Worm (Caenorhabditis elegans): ENCODE results near the gene T24F1.4.

The T24F1.4 gene

ce11 chrII:11345570-11346029, 31.5 kb upstream of the T24F1.4 start, which contains the start of gene nduf-11:
nduf-11 (minus strand) TSS chrII:11345620.
- peak; percentile 64 for TF ChIP-seq pha-4 (tag; optimal IDR thresholded peaks at IDR 0.05)
- no peak for TF ChIP-seq sem-2 (GFP tag; optimal IDR thresholded peaks at IDR 0.05)
- TF ChIP-seq M03D4.4 (tag; optimal IDR thresholded peaks at IDR 0.05), result peak; percentile 77
- no peak for TF ChIP-seq nhr-2 (tag; optimal IDR thresholded peaks at IDR 0.05)
- no peak for TF ChIP-seq nhr-28 (tag; optimal IDR thresholded peaks at IDR 0.05)
- peak; percentile 86 for TF ChIP-seq mep-1 (tag; optimal IDR thresholded peaks at IDR 0.05)
- no peak for TF ChIP-seq ham-2 (GFP tag; optimal IDR thresholded peaks at IDR 0.05)
- TF ChIP-seq elt-1 (tag; optimal IDR thresholded peaks at IDR 0.05; ENCODE audit: borderline replicate concordance, insufficient read depth), result no peak
- TF ChIP-seq ceh-39 (tag; optimal IDR thresholded peaks at IDR 0.05), result no peak
- no peak for TF ChIP-seq snpc-4 (tag; optimal IDR thresholded peaks at IDR 0.05)
- peak; percentile 15 for TF ChIP-seq unc-120 (tag; optimal IDR thresholded peaks at IDR 0.05; ENCODE audit: poor library complexity, severe bottlenecking)
- TF ChIP-seq hlh-1 (tag; optimal IDR thresholded peaks at IDR 0.05), result peak; percentile 42
- no peak for TF ChIP-seq nhr-76 (tag; optimal IDR thresholded peaks at IDR 0.05)
- no peak for TF ChIP-seq ceh-83 (GFP tag; optimal IDR thresholded peaks at IDR 0.05)
- TF ChIP-seq bed-3 (GFP tag; optimal IDR thresholded peaks at IDR 0.05), result peak; percentile 10
- peak; percentile 63 for TF ChIP-seq ces-1 (GFP tag; optimal IDR thresholded peaks at IDR 0.05)
- TF ChIP-seq tbx-8 (GFP tag; optimal IDR thresholded peaks at IDR 0.05), result no peak
- no peak for TF ChIP-seq mab-5 (tag; optimal IDR thresholded peaks at IDR 0.05)
- no peak for TF ChIP-seq elt-3 (tag; optimal IDR thresholded peaks at IDR 0.05)
- peak; percentile 78 for TF ChIP-seq sptf-1 (tag; optimal IDR thresholded peaks at IDR 0.05)
- peak; percentile 78 for TF ChIP-seq nhr-237 (tag; optimal IDR thresholded peaks at IDR 0.05)
- peak; percentile 3 for TF ChIP-seq unc-62 (GFP tag; optimal IDR thresholded peaks at IDR 0.05)
- TF ChIP-seq blmp-1 (tag; optimal IDR thresholded peaks at IDR 0.05), result no peak
- TF ChIP-seq unc-39 (tag; optimal IDR thresholded peaks at IDR 0.05), result no peak
- TF ChIP-seq mls-2 (tag; optimal IDR thresholded peaks at IDR 0.05), result peak; percentile 36
- TF ChIP-seq ceh-43 (GFP tag; optimal IDR thresholded peaks at IDR 0.05), result peak; percentile 70
- peak; percentile 62 for TF ChIP-seq lin-13 (tag; optimal IDR thresholded peaks at IDR 0.05)
- TF ChIP-seq cnd-1 (tag; optimal IDR thresholded peaks at IDR 0.05), result no peak
- TF ChIP-seq zip-8 (tag; optimal IDR thresholded peaks at IDR 0.05), result no peak
- peak; percentile 86 for TF ChIP-seq lsy-2 (tag; optimal IDR thresholded peaks at IDR 0.05)

DNA sequence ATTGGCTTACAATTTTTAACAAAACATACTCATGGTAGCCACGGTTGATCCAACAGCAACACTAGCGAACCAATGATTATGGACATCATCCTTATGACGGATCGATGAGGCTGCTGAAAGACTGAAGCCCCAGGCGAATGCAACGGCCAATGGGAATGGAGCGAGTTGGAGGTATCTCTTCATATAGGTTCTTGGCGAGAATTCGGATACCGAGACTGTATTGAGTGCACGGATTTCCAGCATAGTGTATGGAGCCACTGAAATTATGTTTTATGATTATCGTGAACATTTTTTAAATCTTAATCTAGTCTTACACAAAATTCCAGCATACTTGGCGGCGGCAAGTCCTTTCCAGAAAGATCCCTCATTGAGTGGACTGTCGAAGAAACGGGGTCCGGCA, 30.5 kb upstream of the T24F1.4 start:
- TF ChIP-seq sptf-1 (tag; optimal IDR thresholded peaks at IDR 0.05), result no peak
- TF ChIP-seq unc-39 (tag; optimal IDR thresholded peaks at IDR 0.05), result no peak
- TF ChIP-seq unc-62 (GFP tag; optimal IDR thresholded peaks at IDR 0.05), result no peak
- no peak for TF ChIP-seq snpc-4 (tag; optimal IDR thresholded peaks at IDR 0.05)
- TF ChIP-seq ham-2 (GFP tag; optimal IDR thresholded peaks at IDR 0.05), result no peak

DNA sequence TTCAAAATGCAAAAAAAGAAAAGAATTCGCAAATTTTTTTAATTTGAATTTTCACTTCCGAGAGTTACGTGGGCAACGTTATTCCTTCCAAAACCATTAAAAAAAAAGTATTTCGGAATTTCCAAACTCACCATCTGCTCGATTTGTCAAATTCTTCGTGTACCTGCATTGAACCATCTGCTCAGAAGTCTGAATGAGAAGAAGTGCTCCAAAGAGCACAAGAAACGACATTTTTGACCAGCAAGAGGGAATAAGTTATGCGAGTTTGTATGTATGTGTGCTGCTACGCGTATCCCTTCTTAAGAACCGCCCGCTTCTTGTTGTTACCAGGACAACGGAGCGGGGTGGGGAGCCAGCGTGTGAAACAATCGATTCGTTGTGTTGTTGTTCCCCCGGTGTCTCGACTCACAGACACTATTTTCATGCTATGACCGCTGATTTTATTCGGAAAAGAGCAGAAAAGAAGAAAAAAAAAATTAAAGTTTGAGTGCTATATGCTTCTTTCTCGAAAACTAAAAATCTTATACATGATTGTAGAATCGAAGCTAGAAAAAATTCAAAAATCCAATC, 29.3 kb upstream of the T24F1.4 start, which contains the start of gene lgc-20:
Gene lgc-20, minus strand, starts transcription at position 311 of the 570 bp plus-strand sequence.
- TF ChIP-seq nhr-237 (tag; optimal IDR thresholded peaks at IDR 0.05), result no peak
- no peak for TF ChIP-seq elt-3 (tag; optimal IDR thresholded peaks at IDR 0.05)
- no peak for TF ChIP-seq lin-32 (GFP tag; optimal IDR thresholded peaks at IDR 0.05)
- TF ChIP-seq cnd-1 (tag; optimal IDR thresholded peaks at IDR 0.05), result no peak
- no peak for TF ChIP-seq zip-8 (tag; optimal IDR thresholded peaks at IDR 0.05)
- TF ChIP-seq ces-1 (GFP tag; optimal IDR thresholded peaks at IDR 0.05), result no peak
- TF ChIP-seq unc-120 (tag; optimal IDR thresholded peaks at IDR 0.05; ENCODE audit: poor library complexity, severe bottlenecking), result no peak
- TF ChIP-seq sptf-1 (tag; optimal IDR thresholded peaks at IDR 0.05), result no peak
- TF ChIP-seq nhr-28 (tag; optimal IDR thresholded peaks at IDR 0.05), result no peak
- TF ChIP-seq mep-1 (tag; optimal IDR thresholded peaks at IDR 0.05), result no peak
- no peak for TF ChIP-seq tbx-8 (GFP tag; optimal IDR thresholded peaks at IDR 0.05)

ce11 chrII:11339507-11339906, 25.4 kb upstream of the T24F1.4 start, which contains the start of gene rmd-3:
rmd-3 (minus strand) TSS chrII:11339607.
- no peak for TF ChIP-seq nhr-237 (tag; optimal IDR thresholded peaks at IDR 0.05)
- no peak for TF ChIP-seq mep-1 (tag; optimal IDR thresholded peaks at IDR 0.05)
- TF ChIP-seq pha-4 (tag; optimal IDR thresholded peaks at IDR 0.05), result no peak
- no peak for TF ChIP-seq nhr-2 (tag; optimal IDR thresholded peaks at IDR 0.05)
- no peak for TF ChIP-seq ceh-83 (GFP tag; optimal IDR thresholded peaks at IDR 0.05)
- TF ChIP-seq unc-39 (tag; optimal IDR thresholded peaks at IDR 0.05), result no peak
- no peak for TF ChIP-seq snpc-4 (tag; optimal IDR thresholded peaks at IDR 0.05)
- no peak for TF ChIP-seq M03D4.4 (tag; optimal IDR thresholded peaks at IDR 0.05)
- no peak for TF ChIP-seq sem-2 (GFP tag; optimal IDR thresholded peaks at IDR 0.05)
- TF ChIP-seq hlh-1 (tag; optimal IDR thresholded peaks at IDR 0.05), result no peak
- no peak for TF ChIP-seq unc-62 (GFP tag; optimal IDR thresholded peaks at IDR 0.05)
- TF ChIP-seq nhr-12 (tag; optimal IDR thresholded peaks at IDR 0.05), result no peak
- TF ChIP-seq sptf-1 (tag; optimal IDR thresholded peaks at IDR 0.05), result no peak
- no peak for TF ChIP-seq elt-3 (tag; optimal IDR thresholded peaks at IDR 0.05)
- no peak for TF ChIP-seq elt-1 (tag; optimal IDR thresholded peaks at IDR 0.05; ENCODE audit: borderline replicate concordance, insufficient read depth)
- no peak for TF ChIP-seq tbx-8 (GFP tag; optimal IDR thresholded peaks at IDR 0.05)
- TF ChIP-seq ceh-39 (tag; optimal IDR thresholded peaks at IDR 0.05), result no peak
- no peak for TF ChIP-seq lin-13 (tag; optimal IDR thresholded peaks at IDR 0.05)

Measured in whole organism, mixed stage, embryonic.